Worm (Caenorhabditis elegans) whole organism, young adult: ENCODE measurements around the gene nsun-5.

Source experiments
- C17E4.6 ChIP-seq: fragments of 200-800 bp; sonication (Bioruptor generic); IDR thresholded peaks from 2 replicates; pipeline ENCODE4 v1.3.6; 2022; ENCODE audit warnings: missing genetic modification reagents, missing genetic modification characterization, missing compliant biosample characterization
- D2030.7 ChIP-seq: fragments of 200-800 bp; sonication (Bioruptor generic); IDR thresholded peaks from 2 replicates; pipeline ENCODE4 v1.3.6; 2022; ENCODE audit warnings: missing genetic modification reagents, missing genetic modification characterization, missing compliant biosample characterization
- F23B12.7 ChIP-seq: sonication (generic microtip); optimal IDR thresholded peaks from 2 replicates; lab custom pipeline; 2017; ENCODE audit warnings: missing genetic modification characterization, mild to moderate bottlenecking, missing compliant biosample characterization, antibody characterized with exemption, moderate library complexity; ENCODE audit not compliant: insufficient read depth
- F33H1.4 ChIP-seq: fragments of 200-800 bp; sonication (Bioruptor generic); IDR thresholded peaks from 2 replicates; pipeline ENCODE4 v1.3.6; 2022; ENCODE audit warnings: missing genetic modification reagents, missing genetic modification characterization, missing compliant biosample characterization
- F39B2.1 ChIP-seq: fragments of 200-800 bp; sonication (Bioruptor generic); IDR thresholded peaks from 2 replicates; pipeline ENCODE4 v1.3.6; 2022; ENCODE audit warnings: missing genetic modification reagents, missing genetic modification characterization, missing compliant biosample characterization
- F49E8.2 ChIP-seq: sonication (generic microtip); optimal IDR thresholded peaks from 3 replicates; lab custom pipeline; 2017; ENCODE audit warnings: missing genetic modification characterization, mild to moderate bottlenecking, missing compliant biosample characterization, antibody characterized with exemption, moderate library complexity; ENCODE audit not compliant: insufficient read depth
- K11D2.4 ChIP-seq: fragments of 200-800 bp; sonication (Bioruptor generic); IDR thresholded peaks from 2 replicates; pipeline ENCODE4 v1.3.6; 2022; ENCODE audit warnings: missing genetic modification reagents, missing genetic modification characterization, missing compliant biosample characterization
- T26A5.8 ChIP-seq: sonication (generic microtip); optimal IDR thresholded peaks from 2 replicates; lab custom pipeline; 2016; ENCODE audit warnings: missing genetic modification characterization, missing compliant biosample characterization
- Y79H2A.3 ChIP-seq: fragments of 200-800 bp; sonication (Bioruptor generic); conservative IDR thresholded peaks from 2 replicates; pipeline ENCODE4 v1.3.6; 2022; ENCODE audit warnings: missing genetic modification reagents, missing genetic modification characterization, missing compliant biosample characterization
- Y95B8A.8 ChIP-seq: fragments of 200-800 bp; sonication (Bioruptor generic); IDR thresholded peaks from 2 replicates; pipeline ENCODE4 v1.3.6; 2022; ENCODE audit warnings: missing genetic modification reagents, missing genetic modification characterization, missing compliant biosample characterization
- ama-1 ChIP-seq, 3 experiments: fragments of 150-350 bp in 1 of 3; sonication (generic microtip) in 2 of 3; optimal IDR thresholded peaks; 2 replicates each; lab custom pipeline; 2014 to 2018; ENCODE audit warnings: missing biosample characterization in 2 of 3, missing genetic modification characterization in 2 of 3, missing genetic modification reagents in 2 of 3
- aptf-3 ChIP-seq: fragments of 200-800 bp; sonication (Bioruptor generic); IDR thresholded peaks from 2 replicates; pipeline ENCODE4 v1.3.6; 2022; ENCODE audit warnings: missing genetic modification characterization, missing compliant biosample characterization
- bed-1 ChIP-seq: fragments of 200-800 bp; sonication (Bioruptor generic); IDR thresholded peaks from 2 replicates; pipeline ENCODE4 v1.3.6; 2022; ENCODE audit warnings: missing genetic modification reagents, missing genetic modification characterization, missing compliant biosample characterization
- ccch-3 ChIP-seq: fragments of 200-800 bp; sonication (Bioruptor generic); optimal IDR thresholded peaks from 2 replicates; lab custom pipeline; 2018; ENCODE audit warnings: mild to moderate bottlenecking, missing genetic modification characterization, missing compliant biosample characterization
- ceh-40 ChIP-seq: fragments of 200-800 bp; sonication (Bioruptor generic); IDR thresholded peaks from 2 replicates; pipeline ENCODE4 v1.3.6; 2022; ENCODE audit warnings: missing genetic modification characterization, missing compliant biosample characterization
- chd-7 ChIP-seq: sonication (generic microtip); optimal IDR thresholded peaks from 2 replicates; lab custom pipeline; 2016; ENCODE audit warnings: mild to moderate bottlenecking, missing genetic modification characterization, moderate library complexity, missing compliant biosample characterization
- dox-1 ChIP-seq: fragments of 200-800 bp; sonication (Bioruptor generic); IDR thresholded peaks from 2 replicates; pipeline ENCODE4 v1.3.6; 2022; ENCODE audit warnings: missing genetic modification reagents, missing genetic modification characterization, missing compliant biosample characterization
- dpl-1 ChIP-seq: fragments of 150-350 bp; optimal IDR thresholded peaks from 2 replicates; lab custom pipeline; 2014; ENCODE audit warnings: missing biosample characterization, missing genetic modification reagents, missing genetic modification characterization
- egl-18 ChIP-seq: fragments of 200-800 bp; sonication (Bioruptor generic); IDR thresholded peaks from 2 replicates; pipeline ENCODE4 v1.3.6; 2022; ENCODE audit warnings: missing genetic modification reagents, missing genetic modification characterization, missing compliant biosample characterization
- egl-44 ChIP-seq: fragments of 200-800 bp; sonication (Bioruptor generic); IDR thresholded peaks from 2 replicates; pipeline ENCODE4 v1.3.6; 2022; ENCODE audit warnings: missing genetic modification reagents, missing genetic modification characterization, missing compliant biosample characterization
- egrh-3 ChIP-seq: fragments of 200-800 bp; sonication (Bioruptor generic); IDR thresholded peaks from 2 replicates; pipeline ENCODE4 v1.3.6; 2022; ENCODE audit warnings: missing genetic modification reagents, missing genetic modification characterization, missing compliant biosample characterization
- hmg-1.2 ChIP-seq: fragments of 200-800 bp; sonication (Bioruptor generic); IDR thresholded peaks from 2 replicates; pipeline ENCODE4 v1.3.6; 2022; ENCODE audit warnings: missing genetic modification reagents, missing genetic modification characterization, missing compliant biosample characterization
- hmg-20 ChIP-seq: fragments of 200-800 bp; sonication (Bioruptor generic); IDR thresholded peaks from 2 replicates; pipeline ENCODE4 v1.3.6; 2022; ENCODE audit warnings: missing genetic modification reagents, missing genetic modification characterization, missing compliant biosample characterization
- lag-1 ChIP-seq: fragments of 200-800 bp; sonication (Bioruptor generic); IDR thresholded peaks from 2 replicates; pipeline ENCODE4 v1.3.6; 2022; ENCODE audit warnings: missing genetic modification reagents, missing genetic modification characterization, missing compliant biosample characterization
- let-526 ChIP-seq: fragments of 200-800 bp; sonication (Bioruptor generic); IDR thresholded peaks from 2 replicates; pipeline ENCODE4 v1.3.6; 2022; ENCODE audit warnings: missing genetic modification reagents, missing genetic modification characterization, missing compliant biosample characterization
- let-607 ChIP-seq, 2 experiments: fragments of 200-800 bp in 1 of 2; sonication (Bioruptor generic) in 1 of 2; sonication (generic microtip) in 1 of 2; optimal IDR thresholded peaks; 2 replicates each; lab custom pipeline; 2016 to 2018; ENCODE audit warnings: mild to moderate bottlenecking in 2 of 2, missing compliant biosample characterization in 2 of 2, missing genetic modification characterization in 2 of 2, moderate library complexity in 2 of 2, missing genotype in 1 of 2
- lir-1 ChIP-seq: fragments of 200-800 bp; sonication (Bioruptor generic); conservative IDR thresholded peaks from 2 replicates; pipeline ENCODE4 v1.3.6; 2022; ENCODE audit warnings: missing genetic modification reagents, missing genetic modification characterization, missing compliant biosample characterization
- mcd-1 ChIP-seq: fragments of 200-800 bp; sonication (Bioruptor generic); IDR thresholded peaks from 2 replicates; pipeline ENCODE4 v1.3.6; 2022; ENCODE audit warnings: missing genetic modification reagents, missing genetic modification characterization, missing compliant biosample characterization
- mes-4 ChIP-seq: sonication (generic microtip); optimal IDR thresholded peaks from 2 replicates; lab custom pipeline; 2016; ENCODE audit warnings: missing genotype, missing genetic modification characterization, missing compliant biosample characterization
- nfya-1 ChIP-seq: sonication (generic microtip); optimal IDR thresholded peaks from 2 replicates; lab custom pipeline; 2017; ENCODE audit warnings: antibody characterized with exemption, missing compliant biosample characterization, missing genetic modification characterization, borderline replicate concordance; ENCODE audit not compliant: insufficient read depth
- pbrm-1 ChIP-seq: fragments of 200-800 bp; sonication (Bioruptor generic); IDR thresholded peaks from 2 replicates; pipeline ENCODE4 v1.3.6; 2022; ENCODE audit warnings: missing genetic modification reagents, missing genetic modification characterization, missing compliant biosample characterization
- pha-4 ChIP-seq: fragments of 150-350 bp; sonication (generic microtip); optimal IDR thresholded peaks from 2 replicates; lab custom pipeline; 2014; ENCODE audit warnings: missing biosample characterization, missing genetic modification reagents, missing genetic modification characterization
- rcor-1 ChIP-seq: fragments of 200-800 bp; sonication (Bioruptor generic); IDR thresholded peaks from 2 replicates; pipeline ENCODE4 v1.3.6; 2022; ENCODE audit warnings: missing genetic modification reagents, missing genetic modification characterization, missing compliant biosample characterization
- rec-8 ChIP-seq, 2 experiments: sonication (generic microtip); optimal IDR thresholded peaks; 2 replicates each; lab custom pipeline; 2016; ENCODE audit warnings: mild to moderate bottlenecking in 2 of 2, missing genetic modification characterization in 2 of 2, missing genetic modification reagents in 2 of 2, missing genotype in 2 of 2, missing biosample characterization in 1 of 2, missing compliant biosample characterization in 1 of 2, moderate library complexity in 1 of 2
- repo-1 ChIP-seq: sonication (generic microtip); optimal IDR thresholded peaks from 2 replicates; lab custom pipeline; 2017; ENCODE audit warnings: mild to moderate bottlenecking, missing genetic modification characterization, missing compliant biosample characterization
- rpc-1 ChIP-seq, 2 experiments: fragments of 150-350 bp in 1 of 2; sonication (generic microtip) in 1 of 2; optimal IDR thresholded peaks; 2 replicates each; lab custom pipeline; 2014 to 2018; ENCODE audit warnings: missing biosample characterization in 1 of 2, missing genetic modification characterization in 1 of 2, missing genetic modification reagents in 1 of 2, missing genotype in 1 of 2
- sdz-38 ChIP-seq: sonication (generic microtip); optimal IDR thresholded peaks from 2 replicates; lab custom pipeline; 2016; ENCODE audit warnings: missing genotype, missing genetic modification characterization, missing compliant biosample characterization
- snpc-3.4 ChIP-seq: sonication (generic microtip); optimal IDR thresholded peaks from 2 replicates; lab custom pipeline; 2017; ENCODE audit warnings: missing genetic modification characterization, mild to moderate bottlenecking, missing compliant biosample characterization, antibody characterized with exemption, moderate library complexity, missing genotype, missing genetic modification reagents
- tbp1 ChIP-seq: fragments of 200-800 bp; sonication (Bioruptor generic); optimal IDR thresholded peaks from 2 replicates; lab custom pipeline; 2018; ENCODE audit warnings: mild to moderate bottlenecking, missing genetic modification characterization, missing compliant biosample characterization
- unc-62 ChIP-seq: fragments of 150-350 bp; optimal IDR thresholded peaks from 2 replicates; lab custom pipeline; 2014; ENCODE audit warnings: missing biosample characterization, missing genetic modification reagents, missing genetic modification characterization
- ztf-18 ChIP-seq: sonication (generic microtip); optimal IDR thresholded peaks from 2 replicates; lab custom pipeline; 2016; ENCODE audit warnings: missing genotype, mild to moderate bottlenecking, missing genetic modification characterization, missing compliant biosample characterization
- ztf-22 ChIP-seq: fragments of 200-800 bp; sonication (Bioruptor generic); optimal IDR thresholded peaks from 2 replicates; lab custom pipeline; 2018; ENCODE audit warnings: mild to moderate bottlenecking, missing genetic modification characterization, moderate library complexity, missing compliant biosample characterization

Gene nsun-5

DNA sequence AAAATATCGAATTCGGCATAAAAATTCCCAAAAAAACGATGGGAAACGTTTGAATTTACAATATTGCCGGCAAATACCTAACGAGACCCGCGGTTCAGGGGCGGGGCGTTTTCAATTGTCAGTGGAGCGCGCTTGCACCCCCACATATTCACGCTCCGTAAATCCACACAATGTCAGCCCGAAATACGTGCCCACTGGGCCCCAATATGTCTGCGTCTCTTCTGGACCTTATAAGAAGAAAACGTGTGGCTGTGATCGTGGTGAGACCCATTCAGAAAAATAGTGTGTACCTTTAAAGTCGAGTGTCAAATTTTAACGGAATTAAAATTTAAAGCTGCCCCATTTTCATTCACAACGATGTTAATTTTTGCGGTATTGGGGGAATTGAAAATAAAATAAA is 35.1 kb downstream of the nsun-5 start (continued):
- TF ChIP-seq pha-4 (tag; lab: Kevin White, UChicago) (no peak), K11D2.4 (no peak), rpc-1 (optimal IDR thresholded peaks at IDR 0.05; lab: Kevin White, UChicago) (no peak), rpc-1 (tag; optimal IDR thresholded peaks at IDR 0.05; lab: Kevin White, UChicago) (no peak), bed-1 (GFP tag; lab: Robert Waterston, UW) (0 out of 2 replicates have a peak, but pooled peaks have one; percentile 25), hmg-1.2 (GFP tag; lab: Robert Waterston, UW) (peak; percentile 56; the same call in 1 of the 2 replicates), T26A5.8 (tag; lab: Kevin White, UChicago) (no peak), rec-8 (tag; optimal IDR thresholded peaks at IDR 0.05; lab: Kevin White, UChicago) (no peak), ceh-40 (GFP tag; lab: Robert Waterston, UW) (no peak), egl-18 (no peak), F39B2.1 (GFP tag; lab: Robert Waterston, UW) (peak; percentile 84; the same call in 1 of the 2 replicates), mcd-1 (GFP tag; lab: Robert Waterston, UW) (peak; percentile 70), lag-1 (GFP tag; lab: Robert Waterston, UW) (no peak), dpl-1 (GFP tag; lab: Kevin White, UChicago) (no peak), let-607 (tag; optimal IDR thresholded peaks at IDR 0.05; lab: Kevin White, UChicago) (no peak), Y95B8A.8 (peak; percentile 65), D2030.7 (peak; percentile 75), dox-1 (GFP tag; lab: Robert Waterston, UW) (peak; percentile 42; the same call in 1 of the 2 replicates), pbrm-1 (peak; percentile 65), ztf-18 (peak; percentile 18), tbp1 (GFP tag; lab: Kevin White, UChicago) (peak; percentile 49), C17E4.6 (GFP tag; lab: Robert Waterston, UW) (peak; percentile 83), ccch-3 (no peak), egl-44 (no peak; the same call in 1 of the 2 replicates), F33H1.4 (GFP tag; lab: Robert Waterston, UW) (peak; percentile 64), snpc-3.4 (tag; lab: Kevin White, UChicago) (peak; percentile 20), F23B12.7 (tag; lab: Kevin White, UChicago) (no peak), hmg-20 (GFP tag; lab: Robert Waterston, UW) (no peak), let-526 (no peak), F49E8.2 (peak; percentile 70), mes-4 (tag; lab: Kevin White, UChicago) (no peak), chd-7 (tag; lab: Kevin White, UChicago) (peak; percentile 57), unc-62 (GFP tag; lab: Kevin White, UChicago) (no peak), repo-1 (tag; lab: Kevin White, UChicago) (no peak), sdz-38 (tag; lab: Kevin White, UChicago) (no peak), nfya-1 (tag; lab: Kevin White, UChicago) (no peak), ama-1 (optimal IDR thresholded peaks at IDR 0.05; lab: Kevin White, UChicago) (no peak), ama-1 (GFP tag; optimal IDR thresholded peaks at IDR 0.05; lab: Kevin White, UChicago) (peak in 1 of 2 experiments; percentile 79), lir-1 (GFP tag; lab: Robert Waterston, UW) (no peak), ztf-22 (GFP tag; lab: Kevin White, UChicago) (no peak), Y79H2A.3 (GFP tag; lab: Robert Waterston, UW) (peak; percentile 82), rcor-1 (0 out of 2 replicates have a peak, but pooled peaks have one; percentile 32), egrh-3 (GFP tag; lab: Robert Waterston, UW) (0 out of 2 replicates have a peak, but pooled peaks have one; percentile 6), aptf-3 (peak; percentile 80; the same call in 1 of the 2 replicates)
